Worm (Caenorhabditis elegans) whole organism, late embryonic: ENCODE measurements around the gene Y34B4A.10.

Experiments
- C08G9.2 ChIP-seq: sonication (generic microtip); optimal IDR thresholded peaks from 2 replicates; lab custom pipeline; 2016; ENCODE audit warnings: mild to moderate bottlenecking, missing genetic modification characterization, moderate library complexity, missing compliant biosample characterization
- F13H6.1 ChIP-seq: sonication (generic microtip); optimal IDR thresholded peaks from 2 replicates; lab custom pipeline; 2016; ENCODE audit warnings: missing genetic modification characterization, missing compliant biosample characterization
- K02D7.2 ChIP-seq: sonication (generic microtip); optimal IDR thresholded peaks from 2 replicates; lab custom pipeline; 2017; ENCODE audit warnings: mild to moderate bottlenecking, missing genetic modification characterization, missing compliant biosample characterization
- T23F11.4 ChIP-seq: fragments of 200-800 bp; sonication (Bioruptor generic); optimal IDR thresholded peaks from 2 replicates; lab custom pipeline; 2018; ENCODE audit warnings: mild to moderate bottlenecking, missing genetic modification characterization, missing compliant biosample characterization
- Y22D7AL.16 ChIP-seq: sonication (generic microtip); optimal IDR thresholded peaks from 2 replicates; lab custom pipeline; 2016; ENCODE audit warnings: missing genetic modification characterization, missing compliant biosample characterization
- ahr-1 ChIP-seq: sonication (generic microtip); optimal IDR thresholded peaks from 2 replicates; lab custom pipeline; 2016; ENCODE audit warnings: missing genetic modification characterization, missing compliant biosample characterization
- ama-1 ChIP-seq: fragments of 150-350 bp; optimal IDR thresholded peaks from 2 replicates; lab custom pipeline; 2014
- ceh-19 ChIP-seq: fragments of 200-800 bp; sonication (Bioruptor generic); optimal IDR thresholded peaks from 2 replicates; lab custom pipeline; 2018; ENCODE audit warnings: mild to moderate bottlenecking, missing genetic modification characterization, missing compliant biosample characterization
- ceh-22 ChIP-seq: sonication (generic microtip); optimal IDR thresholded peaks from 2 replicates; lab custom pipeline; 2017; ENCODE audit warnings: missing biosample characterization, missing genetic modification characterization
- ceh-24 ChIP-seq: sonication (generic microtip); optimal IDR thresholded peaks from 2 replicates; lab custom pipeline; 2016; ENCODE audit warnings: mild to moderate bottlenecking, missing genetic modification characterization, missing compliant biosample characterization
- ceh-30 ChIP-seq: fragments of 150-350 bp; optimal IDR thresholded peaks from 2 replicates; lab custom pipeline; 2014; ENCODE audit warnings: missing biosample characterization, missing genetic modification characterization
- ceh-31 ChIP-seq: sonication (generic microtip); optimal IDR thresholded peaks from 2 replicates; lab custom pipeline; 2016; ENCODE audit warnings: missing genetic modification characterization, missing compliant biosample characterization
- ceh-34 ChIP-seq: sonication (generic microtip); optimal IDR thresholded peaks from 2 replicates; lab custom pipeline; 2016; ENCODE audit warnings: mild to moderate bottlenecking, missing genetic modification characterization, missing compliant biosample characterization
- ceh-48 ChIP-seq: sonication (generic microtip); optimal IDR thresholded peaks from 2 replicates; lab custom pipeline; 2016; ENCODE audit warnings: missing genetic modification characterization, inconsistent platforms, missing compliant biosample characterization
- ceh-9 ChIP-seq: sonication (generic microtip); optimal IDR thresholded peaks from 2 replicates; lab custom pipeline; 2016; ENCODE audit warnings: mild to moderate bottlenecking, missing genetic modification characterization, inconsistent platforms, missing compliant biosample characterization
- elt-4 ChIP-seq: sonication (generic microtip); optimal IDR thresholded peaks from 2 replicates; lab custom pipeline; 2016; ENCODE audit warnings: missing genetic modification characterization, missing compliant biosample characterization
- eyg-1 ChIP-seq: sonication (generic microtip); optimal IDR thresholded peaks from 2 replicates; lab custom pipeline; 2016; ENCODE audit warnings: missing genotype, missing genetic modification characterization, missing compliant biosample characterization
- fkh-10 ChIP-seq: fragments of 150-350 bp; optimal IDR thresholded peaks from 2 replicates; lab custom pipeline; 2014; ENCODE audit warnings: missing biosample characterization, missing genetic modification reagents, missing genetic modification characterization
- fkh-6 ChIP-seq: sonication (generic microtip); optimal IDR thresholded peaks from 2 replicates; lab custom pipeline; 2016; ENCODE audit warnings: missing genetic modification characterization, missing compliant biosample characterization
- hlh-15 ChIP-seq: sonication (generic microtip); optimal IDR thresholded peaks from 2 replicates; lab custom pipeline; 2016; ENCODE audit warnings: missing genetic modification characterization, missing compliant biosample characterization
- hlh-30 ChIP-seq: sonication (generic microtip); optimal IDR thresholded peaks from 2 replicates; lab custom pipeline; 2017; ENCODE audit warnings: antibody characterized with exemption, missing genetic modification characterization, missing compliant biosample characterization; ENCODE audit not compliant: insufficient read depth
- hlh-8 ChIP-seq: sonication (generic microtip); optimal IDR thresholded peaks from 2 replicates; lab custom pipeline; 2016; ENCODE audit warnings: missing genotype, missing genetic modification characterization, missing compliant biosample characterization
- lim-6 ChIP-seq: sonication (generic microtip); optimal IDR thresholded peaks from 2 replicates; lab custom pipeline; 2016; ENCODE audit warnings: missing genetic modification characterization, missing compliant biosample characterization
- lin-11 ChIP-seq: fragments of 200-800 bp; sonication (Bioruptor generic); optimal IDR thresholded peaks from 2 replicates; lab custom pipeline; 2018; ENCODE audit warnings: mild to moderate bottlenecking, missing genetic modification characterization, missing compliant biosample characterization
- madf-2 ChIP-seq: sonication (generic microtip); optimal IDR thresholded peaks from 2 replicates; lab custom pipeline; 2017; ENCODE audit warnings: missing genetic modification characterization, missing compliant biosample characterization
- mec-3 ChIP-seq: sonication (generic microtip); optimal IDR thresholded peaks from 2 replicates; lab custom pipeline; 2016; ENCODE audit warnings: borderline replicate concordance, missing genetic modification characterization, missing compliant biosample characterization
- nfya-1 ChIP-seq: sonication (generic microtip); optimal IDR thresholded peaks from 2 replicates; lab custom pipeline; 2017; ENCODE audit warnings: missing genetic modification characterization, mild to moderate bottlenecking, missing compliant biosample characterization, antibody characterized with exemption, moderate library complexity
- nhr-11 ChIP-seq: fragments of 150-350 bp; optimal IDR thresholded peaks from 2 replicates; lab custom pipeline; 2014; ENCODE audit warnings: missing biosample characterization, missing genetic modification characterization
- nhr-232 ChIP-seq: sonication (generic microtip); optimal IDR thresholded peaks from 2 replicates; lab custom pipeline; 2016; ENCODE audit warnings: missing genetic modification characterization, missing compliant biosample characterization
- npax-4 ChIP-seq: sonication (generic microtip); optimal IDR thresholded peaks from 2 replicates; lab custom pipeline; 2016; ENCODE audit warnings: missing genetic modification characterization, missing compliant biosample characterization
- odd-2 ChIP-seq: sonication (generic microtip); optimal IDR thresholded peaks from 2 replicates; lab custom pipeline; 2017; ENCODE audit warnings: antibody characterized with exemption, mild to moderate bottlenecking, missing genetic modification characterization, missing compliant biosample characterization
- pag-3 ChIP-seq: sonication (generic microtip); optimal IDR thresholded peaks from 2 replicates; lab custom pipeline; 2016; ENCODE audit warnings: missing compliant biosample characterization, missing genetic modification characterization, borderline replicate concordance
- pha-2 ChIP-seq: sonication (generic microtip); optimal IDR thresholded peaks from 2 replicates; lab custom pipeline; 2017; ENCODE audit warnings: mild to moderate bottlenecking, missing genetic modification characterization, missing compliant biosample characterization
- pha-4 ChIP-seq: fragments of 150-350 bp; optimal IDR thresholded peaks from 2 replicates; lab custom pipeline; 2018; ENCODE audit warnings: missing biosample characterization, missing genetic modification reagents, missing genetic modification characterization
- pqm-1 ChIP-seq: sonication (generic microtip); optimal IDR thresholded peaks from 2 replicates; lab custom pipeline; 2016; ENCODE audit warnings: missing genetic modification characterization, missing compliant biosample characterization
- pros-1 ChIP-seq: fragments of 150-350 bp; optimal IDR thresholded peaks from 2 replicates; lab custom pipeline; 2014; ENCODE audit warnings: missing biosample characterization, missing genetic modification reagents, missing genetic modification characterization
- ref-2 ChIP-seq: sonication (generic microtip); optimal IDR thresholded peaks from 2 replicates; lab custom pipeline; 2016; ENCODE audit warnings: missing genetic modification characterization, missing compliant biosample characterization
- sox-2 ChIP-seq: fragments of 200-800 bp; sonication (Bioruptor generic); IDR thresholded peaks from 2 replicates; pipeline ENCODE4 v1.3.6; 2022; ENCODE audit warnings: missing genetic modification reagents, missing genetic modification characterization, missing compliant biosample characterization
- sox-4 ChIP-seq: sonication (generic microtip); optimal IDR thresholded peaks from 2 replicates; lab custom pipeline; 2017; ENCODE audit warnings: mild to moderate bottlenecking, missing genetic modification characterization, inconsistent platforms, missing compliant biosample characterization
- tbx-7 ChIP-seq: sonication (generic microtip); optimal IDR thresholded peaks from 2 replicates; lab custom pipeline; 2016; ENCODE audit warnings: missing genotype, missing genetic modification characterization, missing compliant biosample characterization
- unc-3 ChIP-seq, 2 experiments: fragments of 200-800 bp in 1 of 2; sonication (Bioruptor generic) in 1 of 2; sonication (generic microtip) in 1 of 2; conservative IDR thresholded peaks in 1 of 2; optimal IDR thresholded peaks in 1 of 2; 2 replicates each; pipeline versions ENCODE4 v1.3.6 to Lab custom; 2016 to 2022; ENCODE audit warnings: missing compliant biosample characterization in 2 of 2, missing genetic modification characterization in 2 of 2, missing genetic modification reagents in 1 of 2
- unc-86 ChIP-seq: sonication (generic microtip); optimal IDR thresholded peaks from 2 replicates; lab custom pipeline; 2016; ENCODE audit warnings: missing genetic modification characterization, missing compliant biosample characterization
- zip-5 ChIP-seq: sonication (generic microtip); optimal IDR thresholded peaks from 2 replicates; lab custom pipeline; 2016; ENCODE audit warnings: missing genetic modification characterization, missing compliant biosample characterization
- ztf-16 ChIP-seq: sonication (generic microtip); optimal IDR thresholded peaks from 2 replicates; lab custom pipeline; 2017; ENCODE audit warnings: missing genetic modification characterization, missing compliant biosample characterization

The Y34B4A.10 gene

DNA sequence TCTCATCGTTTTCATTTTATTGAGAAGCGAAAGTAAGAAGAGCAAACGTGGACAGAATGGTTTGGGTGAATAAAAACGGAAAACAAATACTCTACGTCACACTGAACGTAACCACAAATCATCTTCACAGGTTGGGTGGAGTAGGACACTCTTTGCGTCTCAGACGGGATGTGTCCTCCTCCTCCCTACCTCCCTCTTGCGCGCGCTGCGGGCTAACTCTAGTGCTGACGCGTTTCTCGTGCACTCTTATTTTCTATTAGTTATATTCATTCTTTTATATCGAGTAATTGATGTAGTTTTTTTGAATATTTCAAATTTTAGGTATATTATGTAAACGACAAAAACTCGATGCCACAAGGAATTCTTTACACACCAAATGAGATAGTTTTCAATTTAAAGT is 5.7 kb upstream of the Y34B4A.10 start, which contains the start of gene Y34B4A.7 (continued):
- TF ChIP-seq nhr-11 (tag; lab: Kevin White, UChicago), result no peak
- no peak for TF ChIP-seq fkh-6
- TF ChIP-seq lin-11 (tag; lab: Kevin White, UChicago), result no peak
- no peak for TF ChIP-seq sox-2 (GFP tag; lab: Robert Waterston, UW)
- no peak for TF ChIP-seq odd-2
- TF ChIP-seq F13H6.1, result no peak
- no peak for TF ChIP-seq K02D7.2
- TF ChIP-seq nhr-232 (tag; lab: Kevin White, UChicago), result no peak
- no peak for TF ChIP-seq pqm-1 (tag; lab: Kevin White, UChicago)
- TF ChIP-seq zip-5, result no peak
- TF ChIP-seq pag-3, result no peak
- no peak for TF ChIP-seq eyg-1 (tag; lab: Kevin White, UChicago)
- TF ChIP-seq ceh-34, result peak; percentile 23
- no peak for TF ChIP-seq ceh-30 (tag; lab: Kevin White, UChicago)
- TF ChIP-seq madf-2 (tag; lab: Kevin White, UChicago), result no peak
- TF ChIP-seq fkh-10 (GFP tag; lab: Kevin White, UChicago), result no peak
- TF ChIP-seq ceh-48 (tag; lab: Kevin White, UChicago), result no peak
- no peak for TF ChIP-seq tbx-7 (tag; lab: Kevin White, UChicago)
- TF ChIP-seq pha-2 (tag; lab: Kevin White, UChicago), result no peak
- TF ChIP-seq unc-3 (GFP tag; conservative IDR thresholded peaks at IDR 0.05; lab: Robert Waterston, UW), result no peak
- TF ChIP-seq unc-3 (tag; optimal IDR thresholded peaks at IDR 0.05; lab: Kevin White, UChicago), result no peak
- no peak for TF ChIP-seq ceh-22 (tag; lab: Kevin White, UChicago)
- no peak for TF ChIP-seq C08G9.2
- no peak for TF ChIP-seq ceh-9 (tag; lab: Kevin White, UChicago)
- TF ChIP-seq pha-4 (tag; lab: Kevin White, UChicago), result no peak
- no peak for TF ChIP-seq ahr-1 (tag; lab: Kevin White, UChicago)
- peak; percentile 6 for TF ChIP-seq ref-2 (tag; lab: Kevin White, UChicago)
- no peak for TF ChIP-seq hlh-30 (tag; lab: Kevin White, UChicago)
- TF ChIP-seq Y22D7AL.16 (tag; lab: Kevin White, UChicago), result no peak
- peak; percentile 3 for TF ChIP-seq ceh-31 (tag; lab: Kevin White, UChicago)
- TF ChIP-seq hlh-15 (tag; lab: Kevin White, UChicago), result no peak
- no peak for TF ChIP-seq elt-4 (tag; lab: Kevin White, UChicago)
- TF ChIP-seq npax-4 (tag; lab: Kevin White, UChicago), result no peak
- TF ChIP-seq lim-6, result no peak
- no peak for TF ChIP-seq ama-1 (lab: Kevin White, UChicago)
- TF ChIP-seq ceh-24, result no peak
- no peak for TF ChIP-seq hlh-8 (tag; lab: Kevin White, UChicago)
- TF ChIP-seq mec-3 (tag; lab: Kevin White, UChicago), result no peak
- TF ChIP-seq ztf-16 (tag; lab: Kevin White, UChicago), result no peak
- no peak for TF ChIP-seq pros-1 (tag; lab: Kevin White, UChicago)

DNA sequence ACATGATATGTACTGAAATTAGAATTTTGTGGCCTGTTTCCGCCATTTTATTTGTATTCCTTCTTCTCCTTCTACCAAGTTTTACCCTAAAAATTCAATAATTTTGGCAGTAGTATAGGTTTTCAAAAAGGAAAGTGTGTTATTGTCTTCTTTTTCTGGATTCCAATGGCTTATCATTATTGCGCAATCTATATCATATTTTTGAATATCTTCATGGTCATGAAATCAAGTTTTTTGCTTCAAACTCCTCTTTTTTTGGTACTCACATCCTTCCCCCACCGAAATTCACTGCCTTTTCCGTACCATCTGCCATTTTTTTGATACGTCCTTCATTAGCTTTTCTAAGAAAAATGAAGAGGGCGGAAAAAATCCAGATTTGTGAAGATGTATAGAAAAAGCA is 949 bp upstream of the Y34B4A.10 start:
- TF ChIP-seq elt-4 (tag; lab: Kevin White, UChicago) (no peak), nfya-1 (tag; lab: Kevin White, UChicago) (no peak), ceh-30 (tag; lab: Kevin White, UChicago) (no peak), ref-2 (tag; lab: Kevin White, UChicago) (no peak), T23F11.4 (GFP tag; lab: Kevin White, UChicago) (no peak), ceh-19 (no peak), unc-86 (tag; lab: Kevin White, UChicago) (no peak), sox-4 (tag; lab: Kevin White, UChicago) (no peak), nhr-11 (tag; lab: Kevin White, UChicago) (no peak)
